Worm (Caenorhabditis elegans) whole organism, L4 larva: Measurements from ENCODE around the gene R05F9.7.

Experiments used
- F49E8.2 ChIP-seq: sonication (generic microtip); optimal IDR thresholded peaks from 2 replicates; lab custom pipeline; 2016; ENCODE audit warnings: missing compliant biosample characterization, mild to moderate bottlenecking, missing genetic modification characterization, borderline replicate concordance
- ama-1 ChIP-seq: fragments of 150-350 bp; optimal IDR thresholded peaks from 2 replicates; lab custom pipeline; 2014; ENCODE audit warnings: inconsistent platforms, mixed read lengths
- dve-1 ChIP-seq: sonication (generic microtip); optimal IDR thresholded peaks from 2 replicates; lab custom pipeline; 2017; ENCODE audit warnings: antibody characterized with exemption, mild to moderate bottlenecking, missing genetic modification characterization, missing compliant biosample characterization; ENCODE audit not compliant: insufficient read depth
- egl-27 ChIP-seq: sonication (generic microtip); optimal IDR thresholded peaks from 3 replicates; lab custom pipeline; 2017; ENCODE audit warnings: missing biosample characterization, missing genetic modification reagents, missing genetic modification characterization
- mdl-1 ChIP-seq, 2 experiments: fragments of 150-350 bp in 1 of 2; sonication (generic microtip) in 1 of 2; optimal IDR thresholded peaks; 2 replicates each; lab custom pipeline; 2014 to 2017; ENCODE audit warnings: missing biosample characterization in 2 of 2, missing genetic modification characterization in 2 of 2
- nhr-6 ChIP-seq: fragments of 150-350 bp; optimal IDR thresholded peaks from 2 replicates; lab custom pipeline; 2014; ENCODE audit warnings: missing biosample characterization, missing genetic modification characterization
- skn-1 ChIP-seq: fragments of 150-350 bp; optimal IDR thresholded peaks from 2 replicates; lab custom pipeline; 2014; ENCODE audit warnings: missing biosample characterization, missing genetic modification characterization
- unc-62 ChIP-seq, 3 experiments: fragments of 150-350 bp in 1 of 3; sonication (generic microtip); optimal IDR thresholded peaks in 2 of 3; peaks in 1 of 3; 1 replicate in 1 of 3; 2 replicates in 2 of 3; lab custom pipeline; 2014 to 2017; ENCODE audit warnings: missing biosample characterization in 3 of 3, missing genetic modification characterization in 3 of 3, missing genetic modification reagents in 3 of 3, missing genotype in 1 of 3

- TF ChIP-seq skn-1, result no peak
- TF ChIP-seq F49E8.2 (tag; lab: Kevin White, UChicago), result no peak
- TF ChIP-seq mdl-1 (tag; optimal IDR thresholded peaks at IDR 0.05; lab: Kevin White, UChicago), result no peak
- TF ChIP-seq dve-1 (tag; lab: Kevin White, UChicago), result no peak
- TF ChIP-seq ama-1 (lab: Kevin White, UChicago), result peak; percentile 82
- no peak for TF ChIP-seq nhr-6 (tag; lab: Kevin White, UChicago)
- TF ChIP-seq unc-62 (GFP tag; optimal IDR thresholded peaks at IDR 0.05 in 1 of 2; lab: Kevin White, UChicago), result no peak
- TF ChIP-seq unc-62 (tag; optimal IDR thresholded peaks at IDR 0.05; lab: Kevin White, UChicago), result no peak
- no peak for TF ChIP-seq egl-27
These were observed 20.0 kb upstream of the R05F9.7 start for ce11 chrII:4866045-4866444.
